Worm (Caenorhabditis elegans) whole organism, L3 larva: ENCODE data around the gene R05D8.9.

Source experiments
- R02D3.7 ChIP-seq: fragments of 150-350 bp; optimal IDR thresholded peaks from 2 replicates; lab custom pipeline; 2014; ENCODE audit warnings: missing biosample characterization, missing genetic modification characterization
- elt-1 ChIP-seq: fragments of 150-350 bp; optimal IDR thresholded peaks from 2 replicates; lab custom pipeline; 2014; ENCODE audit warnings: missing biosample characterization, missing genetic modification characterization
- elt-3 ChIP-seq, 3 experiments: fragments of 150-350 bp in 1 of 3; sonication (generic microtip) in 2 of 3; optimal IDR thresholded peaks; 2 replicates in 2 of 3; 4 replicates in 1 of 3; lab custom pipeline; 2014 to 2017; ENCODE audit warnings: missing biosample characterization in 3 of 3, missing genetic modification characterization in 3 of 3
- lsy-12 ChIP-seq: sonication (generic microtip); optimal IDR thresholded peaks from 2 replicates; lab custom pipeline; 2016; ENCODE audit warnings: mild to moderate bottlenecking, missing genetic modification characterization, missing compliant biosample characterization
- mdl-1 ChIP-seq: fragments of 150-350 bp; optimal IDR thresholded peaks from 2 replicates; lab custom pipeline; 2014; ENCODE audit warnings: missing biosample characterization, missing genetic modification characterization
- nfya-1 ChIP-seq: sonication (generic microtip); optimal IDR thresholded peaks from 2 replicates; lab custom pipeline; 2017; ENCODE audit warnings: missing genetic modification characterization, mild to moderate bottlenecking, missing compliant biosample characterization, antibody characterized with exemption, moderate library complexity; ENCODE audit not compliant: insufficient read depth
- unc-62 ChIP-seq: fragments of 150-350 bp; sonication (generic microtip); optimal IDR thresholded peaks from 4 replicates; lab custom pipeline; 2014; ENCODE audit warnings: missing biosample characterization, missing genetic modification reagents, missing genetic modification characterization
- zag-1 ChIP-seq: fragments of 150-350 bp; optimal IDR thresholded peaks from 2 replicates; lab custom pipeline; 2014; ENCODE audit warnings: missing biosample characterization, missing genetic modification characterization
- ztf-11 ChIP-seq: fragments of 150-350 bp; optimal IDR thresholded peaks from 2 replicates; lab custom pipeline; 2014; ENCODE audit warnings: missing biosample characterization, missing genetic modification characterization

- TF ChIP-seq ztf-11 (no peak), nfya-1 (tag; lab: Kevin White, UChicago) (no peak), R02D3.7 (no peak), elt-3 (tag; optimal IDR thresholded peaks at IDR 0.05; lab: Kevin White, UChicago) (no peak), zag-1 (tag; lab: Kevin White, UChicago) (no peak), elt-1 (tag; lab: Kevin White, UChicago) (no peak), lsy-12 (no peak), unc-62 (no peak), mdl-1 (tag; lab: Kevin White, UChicago) (no peak)
Measured at ce11 chrV:2813856-2814255, 46.5 kb upstream of the R05D8.9 start, which contains the start of gene F54E2.9.
